Fruit fly (Drosophila melanogaster): Measurements from ENCODE around the gene RhoGAP93B.

The RhoGAP93B gene

dm6 chr3R:21089416-21089815 is 8.2 kb downstream of the RhoGAP93B start (continued):
- TF ChIP-seq ss (GFP tag; optimal IDR thresholded peaks at IDR 0.05), result peak in 1 of 2 experiments; percentile 57
- no peak for TF ChIP-seq CG10631 (GFP tag; optimal IDR thresholded peaks at IDR 0.05)
- no peak for TF ChIP-seq CG11762 (GFP tag; optimal IDR thresholded peaks at IDR 0.05; ENCODE audit: insufficient read depth)

- TF ChIP-seq svp (GFP tag) (peak; percentile 81), Smox (GFP tag; optimal IDR thresholded peaks at IDR 0.05) (no peak), Hr39 (GFP tag; optimal IDR thresholded peaks at IDR 0.05) (no peak), CG6792 (GFP tag; optimal IDR thresholded peaks at IDR 0.05) (no peak), dac (GFP tag; optimal IDR thresholded peaks at IDR 0.05) (no peak)
Observed at dm6 chr3R:21084979-21085378, 12.6 kb downstream of the RhoGAP93B start.

dm6 chr3R:21080876-21081586 is 16.6 kb downstream of the RhoGAP93B start, which contains the start of gene HHEX:
TSS of gene HHEX (minus strand) at chr3R:21080926.
- TF ChIP-seq CG11294 (GFP tag; IDR thresholded peaks at IDR 0.05) (no peak), Met (GFP tag; optimal IDR thresholded peaks at IDR 0.05) (no peak), esn (GFP tag; optimal IDR thresholded peaks at IDR 0.05) (no peak), Hr4 (GFP tag; optimal IDR thresholded peaks at IDR 0.05) (no peak), fkh (GFP tag; optimal IDR thresholded peaks at IDR 0.05) (peak; percentile 56), vri (GFP tag; optimal IDR thresholded peaks at IDR 0.05) (peak; percentile 63), CG3919 (GFP tag; optimal IDR thresholded peaks at IDR 0.05) (no peak), net (GFP tag; optimal IDR thresholded peaks at IDR 0.05) (no peak)

dm6 chr3R:21078958-21079357 is 18.7 kb downstream of the RhoGAP93B start:
- no peak for TF ChIP-seq CG34406 (GFP tag; optimal IDR thresholded peaks at IDR 0.05)
- TF ChIP-seq net (GFP tag; optimal IDR thresholded peaks at IDR 0.05), result no peak
- TF ChIP-seq Hr39 (GFP tag; optimal IDR thresholded peaks at IDR 0.05), result no peak
- TF ChIP-seq CG6276 (GFP tag; optimal IDR thresholded peaks at IDR 0.05), result no peak
- TF ChIP-seq OdsH (GFP tag; optimal IDR thresholded peaks at IDR 0.05), result no peak
- TF ChIP-seq Lpt (GFP tag; optimal IDR thresholded peaks at IDR 0.05), result no peak
- no peak for TF ChIP-seq Blimp-1 (GFP tag; optimal IDR thresholded peaks at IDR 0.05)

- TF ChIP-seq CG10669 (GFP tag; optimal IDR thresholded peaks at IDR 0.05) (no peak), vri (GFP tag; optimal IDR thresholded peaks at IDR 0.05) (peak; percentile 42)
Observed at dm6 chr3R:21078211-21078610, 19.4 kb downstream of the RhoGAP93B start.

dm6 chr3R:21077577-21077976 is 20.1 kb downstream of the RhoGAP93B start:
- TF ChIP-seq Sox15 (GFP tag; optimal IDR thresholded peaks at IDR 0.05), result no peak
- no peak for TF ChIP-seq Hr39 (GFP tag; optimal IDR thresholded peaks at IDR 0.05)
- TF ChIP-seq CG7368 (GFP tag; optimal IDR thresholded peaks at IDR 0.05), result no peak
- no peak for TF ChIP-seq achi (GFP tag; optimal IDR thresholded peaks at IDR 0.05)
- TF ChIP-seq esn (GFP tag; optimal IDR thresholded peaks at IDR 0.05), result no peak
- TF ChIP-seq CG10669 (GFP tag; optimal IDR thresholded peaks at IDR 0.05), result no peak
- no peak for TF ChIP-seq pdm3 (GFP tag; optimal IDR thresholded peaks at IDR 0.05)
- TF ChIP-seq CG16779 (tag; optimal IDR thresholded peaks at IDR 0.05), result no peak
- TF ChIP-seq salr (GFP tag; optimal IDR thresholded peaks at IDR 0.05), result no peak
- TF ChIP-seq CG3919 (GFP tag; optimal IDR thresholded peaks at IDR 0.05), result no peak
- TF ChIP-seq CG32006 (GFP tag; optimal IDR thresholded peaks at IDR 0.05), result no peak
- TF ChIP-seq fd59A (GFP tag; optimal IDR thresholded peaks at IDR 0.05), result no peak
- no peak for TF ChIP-seq eg (GFP tag; IDR thresholded peaks at IDR 0.05)
